Worm (Caenorhabditis elegans) whole organism, midembryonic: ENCODE results near the gene col-92.

Experiments used
- cog-1 ChIP-seq: sonication (generic microtip); optimal IDR thresholded peaks from 2 replicates; lab custom pipeline; 2016; ENCODE audit warnings: missing genetic modification characterization, missing compliant biosample characterization
- flt-1 ChIP-seq: fragments of 200-800 bp; sonication (Bioruptor generic); IDR thresholded peaks from 2 replicates; pipeline ENCODE4 v1.3.6; 2022; ENCODE audit warnings: missing genetic modification characterization, missing compliant biosample characterization
- klf-2 ChIP-seq: fragments of 200-800 bp; sonication (Bioruptor generic); conservative IDR thresholded peaks from 2 replicates; pipeline ENCODE4 v1.3.6; 2022; ENCODE audit warnings: missing genetic modification reagents, missing genetic modification characterization, missing compliant biosample characterization
- med-1 ChIP-seq: sonication (generic microtip); optimal IDR thresholded peaks from 2 replicates; lab custom pipeline; 2017; ENCODE audit warnings: missing genetic modification characterization, mild to moderate bottlenecking, missing compliant biosample characterization, antibody characterized with exemption, missing genetic modification reagents; ENCODE audit not compliant: insufficient read depth
- ref-1 ChIP-seq: fragments of 200-800 bp; sonication (Bioruptor generic); conservative IDR thresholded peaks from 2 replicates; pipeline ENCODE4 v1.3.6; 2022; ENCODE audit warnings: missing genetic modification reagents, missing genetic modification characterization, missing compliant biosample characterization
- tab-1 ChIP-seq: fragments of 200-800 bp; sonication (Bioruptor generic); IDR thresholded peaks from 2 replicates; pipeline ENCODE4 v1.3.6; 2022; ENCODE audit warnings: missing genetic modification characterization, missing compliant biosample characterization
- ztf-23 ChIP-seq: fragments of 200-800 bp; sonication (Bioruptor generic); IDR thresholded peaks from 2 replicates; pipeline ENCODE4 v1.3.6; 2022; ENCODE audit warnings: missing genetic modification reagents, missing genetic modification characterization, missing compliant biosample characterization
- ztf-29 ChIP-seq: fragments of 200-800 bp; sonication (Bioruptor generic); IDR thresholded peaks from 2 replicates; pipeline ENCODE4 v1.3.6; 2022; ENCODE audit warnings: missing genetic modification reagents, missing genetic modification characterization, missing compliant biosample characterization

ce11 chrIII:11008869-11009268 is 25.8 kb upstream of the col-92 start, which contains the start of gene exos-1:
- TF ChIP-seq tab-1 (no peak), klf-2 (GFP tag; lab: Robert Waterston, UW) (no peak), cog-1 (tag; lab: Kevin White, UChicago) (no peak), med-1 (GFP tag; lab: Kevin White, UChicago) (no peak), flt-1 (GFP tag; lab: Robert Waterston, UW) (no peak), ref-1 (GFP tag; lab: Robert Waterston, UW) (no peak), ztf-29 (GFP tag; lab: Robert Waterston, UW) (no peak), ztf-23 (GFP tag; lab: Robert Waterston, UW) (no peak)
